Fruit fly (Drosophila melanogaster) whole organism, embryonic: ENCODE measurements around the gene bys.
A peak's percentile ranks its signal among the peaks of the same experiment; 100 is the strongest.

Experiments
- B-H2 ChIP-seq: fragments of 200-800 bp; sonication (Bioruptor generic); optimal IDR thresholded peaks from 2 replicates; lab custom pipeline; 2018; ENCODE audit warnings: missing biosample characterization, mild to moderate bottlenecking, missing genetic modification characterization
- Bteb2 ChIP-seq: fragments of 200-800 bp; sonication (Bioruptor generic); optimal IDR thresholded peaks from 2 replicates; lab custom pipeline; 2016; ENCODE audit warnings: missing biosample characterization, missing genetic modification characterization
- C15 ChIP-seq: fragments of 200-800 bp; sonication (Bioruptor generic); IDR thresholded peaks from 3 replicates; pipeline ENCODE4 v1.3.6; 2022; ENCODE audit warnings: missing biosample characterization, missing genetic modification characterization
- CG11085 ChIP-seq: fragments of 200-800 bp; sonication (Bioruptor generic); IDR thresholded peaks from 2 replicates; pipeline ENCODE4 v1.3.6; 2022; ENCODE audit warnings: missing biosample characterization, missing genetic modification characterization
- CG1233 ChIP-seq: fragments of 200-800 bp; sonication (Bioruptor generic); optimal IDR thresholded peaks from 4 replicates; lab custom pipeline; 2018; ENCODE audit warnings: missing biosample characterization, mild to moderate bottlenecking, missing genetic modification characterization
- CG13296 ChIP-seq: fragments of 200-800 bp; sonication (Bioruptor generic); optimal IDR thresholded peaks from 3 replicates; lab custom pipeline; 2018; ENCODE audit warnings: missing biosample characterization, mild to moderate bottlenecking, missing genetic modification characterization
- CG14014 ChIP-seq: fragments of 200-800 bp; sonication (Bioruptor generic); IDR thresholded peaks from 2 replicates; pipeline ENCODE4 v1.3.6; 2022; ENCODE audit warnings: missing biosample characterization, missing genetic modification characterization
- CG1529 ChIP-seq: fragments of 200-800 bp; sonication (Bioruptor generic); optimal IDR thresholded peaks from 3 replicates; lab custom pipeline; 2018; ENCODE audit warnings: missing biosample characterization, missing genetic modification characterization
- CG18764 ChIP-seq: fragments of 200-800 bp; sonication (Bioruptor generic); optimal IDR thresholded peaks from 3 replicates; lab custom pipeline; 2016; ENCODE audit warnings: missing biosample characterization, missing genetic modification characterization
- CG3065 ChIP-seq: fragments of 200-800 bp; sonication (Bioruptor generic); optimal IDR thresholded peaks from 2 replicates; lab custom pipeline; 2016; ENCODE audit warnings: missing biosample characterization, missing genetic modification characterization
- CG7271 ChIP-seq: fragments of 200-800 bp; sonication (Bioruptor generic); optimal IDR thresholded peaks from 2 replicates; lab custom pipeline; 2018; ENCODE audit warnings: missing biosample characterization, mild to moderate bottlenecking, missing genetic modification characterization, moderate library complexity
- CG7963 ChIP-seq: fragments of 200-800 bp; sonication (Bioruptor generic); IDR thresholded peaks from 3 replicates; pipeline ENCODE4 v1.3.6; 2022; ENCODE audit warnings: missing biosample characterization, missing genetic modification characterization; ENCODE audit not compliant: partially characterized antibody
- CTCF ChIP-seq: fragments of 200-800 bp; sonication (Bioruptor generic); optimal IDR thresholded peaks from 2 replicates; lab custom pipeline; 2017; ENCODE audit warnings: missing biosample characterization, mild to moderate bottlenecking, missing genetic modification characterization, moderate library complexity
- Dip2 ChIP-seq: fragments of 200-800 bp; sonication (Bioruptor generic); IDR thresholded peaks from 2 replicates; pipeline ENCODE4 v1.3.6; 2022; ENCODE audit warnings: missing biosample characterization, missing genetic modification characterization
- Fer1 ChIP-seq: fragments of 200-800 bp; sonication (Bioruptor generic); optimal IDR thresholded peaks from 2 replicates; lab custom pipeline; 2017; ENCODE audit warnings: missing biosample characterization, mild to moderate bottlenecking, missing genetic modification characterization
- Gsc ChIP-seq: fragments of 200-800 bp; sonication (Bioruptor generic); IDR thresholded peaks from 2 replicates; pipeline ENCODE4 v1.3.6; 2022; ENCODE audit warnings: missing biosample characterization, missing genetic modification characterization
- H15 ChIP-seq: fragments of 200-800 bp; sonication (Bioruptor generic); IDR thresholded peaks from 3 replicates; pipeline ENCODE4 v1.3.6; 2022; ENCODE audit warnings: missing biosample characterization, missing genetic modification characterization
- HHEX ChIP-seq: fragments of 200-800 bp; sonication (Bioruptor generic); optimal IDR thresholded peaks from 3 replicates; lab custom pipeline; 2017; ENCODE audit warnings: missing biosample characterization, mild to moderate bottlenecking, missing genetic modification characterization, missing genetic modification reagents
- HLHmδ ChIP-seq: fragments of 200-800 bp; sonication (Bioruptor generic); optimal IDR thresholded peaks from 2 replicates; lab custom pipeline; 2018; ENCODE audit warnings: missing biosample characterization, mild to moderate bottlenecking, missing genetic modification characterization, moderate library complexity
- MESR4 ChIP-seq: fragments of 200-800 bp; sonication (Bioruptor generic); optimal IDR thresholded peaks from 2 replicates; lab custom pipeline; 2018; ENCODE audit warnings: missing biosample characterization, mild to moderate bottlenecking, missing genetic modification characterization, moderate library complexity
- Mad ChIP-seq: fragments of 200-800 bp; sonication (Bioruptor generic); optimal IDR thresholded peaks from 2 replicates; lab custom pipeline; 2016; ENCODE audit warnings: missing biosample characterization, missing genetic modification characterization
- Med ChIP-seq: fragments of 200-800 bp; sonication (Bioruptor generic); peaks from one replicate; lab custom pipeline; 2016; ENCODE audit warnings: missing biosample characterization, missing genetic modification characterization, mild to moderate bottlenecking, inconsistent platforms, moderate library complexity
- Myb ChIP-seq: fragments of 200-800 bp; sonication (Bioruptor generic); optimal IDR thresholded peaks from 2 replicates; lab custom pipeline; 2016; ENCODE audit warnings: missing biosample characterization, missing genetic modification characterization
- Six4 ChIP-seq: fragments of 200-800 bp; sonication (Bioruptor generic); optimal IDR thresholded peaks from 2 replicates; lab custom pipeline; 2016; ENCODE audit warnings: missing biosample characterization, missing genetic modification characterization
- Stat92E ChIP-seq, 3 experiments: fragments of >200 bp in 2 of 3; fragments of 200-800 bp in 1 of 3; sonication (Bioruptor generic) in 1 of 3; optimal IDR thresholded peaks; 2 replicates each; lab custom pipeline; 2017 to 2019; ENCODE audit warnings: missing biosample characterization in 3 of 3, missing genetic modification characterization in 3 of 3, mild to moderate bottlenecking in 1 of 3, moderate library complexity in 1 of 3
- Trl ChIP-seq, 3 experiments: fragments of >200 bp in 2 of 3; fragments of 200-800 bp in 1 of 3; sonication (Bioruptor generic) in 1 of 3; optimal IDR thresholded peaks; 2 replicates in 1 of 3; 3 replicates in 2 of 3; lab custom pipeline; 2016 to 2017; ENCODE audit warnings: missing biosample characterization in 1 of 3, missing genetic modification characterization in 1 of 3
- Usf ChIP-seq: fragments of 200-800 bp; sonication (Bioruptor generic); optimal IDR thresholded peaks from 2 replicates; lab custom pipeline; 2017; ENCODE audit warnings: missing genotype, missing biosample characterization, missing genetic modification characterization
- al ChIP-seq: fragments of 200-800 bp; sonication (Bioruptor generic); IDR thresholded peaks from 2 replicates; pipeline ENCODE4 v1.3.6; 2022; ENCODE audit warnings: missing biosample characterization, missing genetic modification characterization
- br ChIP-seq: fragments of >200 bp; optimal IDR thresholded peaks from 2 replicates; lab custom pipeline; 2017
- btn ChIP-seq: fragments of 200-800 bp; sonication (Bioruptor generic); optimal IDR thresholded peaks from 2 replicates; lab custom pipeline; 2016; ENCODE audit warnings: missing biosample characterization, missing genetic modification characterization
- cad ChIP-seq: fragments of >200 bp; optimal IDR thresholded peaks from 2 replicates; lab custom pipeline; 2017; ENCODE audit warnings: missing biosample characterization, missing genetic modification characterization
- cas ChIP-seq: fragments of 200-800 bp; sonication (Bioruptor generic); IDR thresholded peaks from 2 replicates; pipeline ENCODE4 v1.3.6; 2022; ENCODE audit warnings: missing biosample characterization, missing genetic modification characterization
- cg ChIP-seq: fragments of 200-800 bp; sonication (Bioruptor generic); optimal IDR thresholded peaks from 3 replicates; lab custom pipeline; 2019; ENCODE audit warnings: missing biosample characterization, mild to moderate bottlenecking, missing genetic modification characterization, moderate library complexity
- corto ChIP-seq: fragments of 200-800 bp; sonication (Bioruptor generic); optimal IDR thresholded peaks from 2 replicates; lab custom pipeline; 2016; ENCODE audit warnings: missing biosample characterization, mild to moderate bottlenecking, missing genetic modification characterization, moderate library complexity
- crol ChIP-seq: fragments of 200-800 bp; sonication (Bioruptor generic); IDR thresholded peaks from 2 replicates; pipeline ENCODE4 v1.3.6; 2022; ENCODE audit warnings: missing biosample characterization, missing genetic modification characterization
- esg ChIP-seq: fragments of 200-800 bp; sonication (Bioruptor generic); conservative IDR thresholded peaks from 2 replicates; pipeline ENCODE4 v1.3.6; 2022; ENCODE audit warnings: missing biosample characterization, missing genetic modification characterization
- fd102C ChIP-seq: fragments of 200-800 bp; sonication (Bioruptor generic); optimal IDR thresholded peaks from 2 replicates; lab custom pipeline; 2018; ENCODE audit warnings: missing biosample characterization, mild to moderate bottlenecking, missing genetic modification characterization, moderate library complexity
- gfzf ChIP-seq: fragments of 200-800 bp; sonication (Bioruptor generic); optimal IDR thresholded peaks from 2 replicates; lab custom pipeline; 2016; ENCODE audit warnings: missing biosample characterization, mild to moderate bottlenecking, missing genetic modification characterization, moderate library complexity
- insv ChIP-seq, 2 experiments: fragments of 200-800 bp; sonication (Bioruptor generic); optimal IDR thresholded peaks; 3 replicates each; lab custom pipeline; 2016 to 2018; ENCODE audit warnings: missing biosample characterization in 2 of 2, missing genetic modification characterization in 2 of 2
- lab ChIP-seq: fragments of 200-800 bp; sonication (Bioruptor generic); optimal IDR thresholded peaks from 3 replicates; lab custom pipeline; 2017; ENCODE audit warnings: missing biosample characterization, missing genetic modification characterization, mild to moderate bottlenecking, moderate library complexity, missing genetic modification reagents
- lov ChIP-seq, 2 experiments: fragments of 200-800 bp in 1 of 2; fragments of >200 bp in 1 of 2; sonication (Bioruptor generic) in 1 of 2; IDR thresholded peaks in 1 of 2; optimal IDR thresholded peaks in 1 of 2; 2 replicates in 1 of 2; 3 replicates in 1 of 2; pipeline versions ENCODE4 v1.3.6 to Lab custom; 2017 to 2022; ENCODE audit warnings: missing biosample characterization in 1 of 2, missing genetic modification characterization in 1 of 2
- nerfin-2 ChIP-seq: fragments of 200-800 bp; sonication (Bioruptor generic); IDR thresholded peaks from 2 replicates; pipeline ENCODE4 v1.3.6; 2022; ENCODE audit warnings: missing biosample characterization, missing genetic modification characterization; ENCODE audit not compliant: partially characterized antibody
- odd ChIP-seq: fragments of 200-800 bp; sonication (Bioruptor generic); optimal IDR thresholded peaks from 2 replicates; lab custom pipeline; 2017; ENCODE audit warnings: missing biosample characterization, mild to moderate bottlenecking, missing genetic modification characterization
- pfk ChIP-seq: fragments of 200-800 bp; sonication (Bioruptor generic); optimal IDR thresholded peaks from 2 replicates; lab custom pipeline; 2018; ENCODE audit warnings: missing biosample characterization, mild to moderate bottlenecking, missing genetic modification characterization, moderate library complexity
- salm ChIP-seq: fragments of 200-800 bp; sonication (Bioruptor generic); optimal IDR thresholded peaks from 2 replicates; lab custom pipeline; 2018; ENCODE audit warnings: missing biosample characterization, mild to moderate bottlenecking, missing genetic modification characterization
- stc ChIP-seq: fragments of 200-800 bp; sonication (Bioruptor generic); IDR thresholded peaks from 2 replicates; pipeline ENCODE4 v1.3.6; 2022; ENCODE audit warnings: missing biosample characterization, missing genetic modification characterization
- tap ChIP-seq: fragments of 200-800 bp; optimal IDR thresholded peaks from 3 replicates; lab custom pipeline; 2019; ENCODE audit warnings: missing biosample characterization, mild to moderate bottlenecking, missing genetic modification characterization, moderate library complexity
- tgo ChIP-seq: fragments of 200-800 bp; sonication (Bioruptor generic); IDR thresholded peaks from 3 replicates; pipeline ENCODE4 v1.3.6; 2022; ENCODE audit warnings: missing biosample characterization, missing genetic modification characterization
- toy ChIP-seq: fragments of 200-800 bp; sonication (Bioruptor generic); IDR thresholded peaks from 2 replicates; pipeline ENCODE4 v1.3.6; 2022; ENCODE audit warnings: missing biosample characterization, missing genetic modification characterization
- trh ChIP-seq: fragments of 200-800 bp; sonication (Bioruptor generic); optimal IDR thresholded peaks from 2 replicates; lab custom pipeline; 2016; ENCODE audit warnings: missing biosample characterization, missing genetic modification characterization
- zen2 ChIP-seq: fragments of 200-800 bp; sonication (Bioruptor generic); IDR thresholded peaks from 3 replicates; pipeline ENCODE4 v1.3.6; 2022; ENCODE audit warnings: missing biosample characterization, missing genetic modification characterization; ENCODE audit not compliant: partially characterized antibody

bys gene

dm6 chrX:7931028-7931549, 29.4 kb downstream of the bys start, which contains the start of gene mahe (continued):
- no peak for TF ChIP-seq tap (tag; lab: Kevin White, UChicago)
- no peak for TF ChIP-seq CTCF (GFP tag; lab: Kevin White, UChicago)
- no peak for TF ChIP-seq CG1529 (GFP tag; lab: Kevin White, UChicago)
- TF ChIP-seq lab (GFP tag; lab: Kevin White, UChicago), result no peak
- TF ChIP-seq fd102C (GFP tag; lab: Kevin White, UChicago), result no peak
- no peak for TF ChIP-seq Bteb2 (GFP tag; lab: Kevin White, UChicago)
- no peak for TF ChIP-seq btn (GFP tag; lab: Kevin White, UChicago)
- TF ChIP-seq al (GFP tag; lab: Robert Waterston, UW), result no peak
- TF ChIP-seq cad (GFP tag; lab: Kevin White, UChicago), result no peak
- TF ChIP-seq cg, result no peak
- TF ChIP-seq toy, result no peak
- TF ChIP-seq br (lab: Kevin White, UChicago), result no peak
- TF ChIP-seq Fer1 (GFP tag; lab: Kevin White, UChicago), result no peak
- TF ChIP-seq odd, result no peak
- TF ChIP-seq trh, result no peak
- TF ChIP-seq crol, result no peak
- TF ChIP-seq Usf (GFP tag; lab: Kevin White, UChicago), result no peak
- no peak for TF ChIP-seq cas (GFP tag; lab: Robert Waterston, UW)
- TF ChIP-seq stc (GFP tag; lab: Robert Waterston, UW), result 0 out of 2 replicates have a peak, but pooled peaks have one; percentile 8
- TF ChIP-seq Myb, result peak; percentile 10
- TF ChIP-seq C15 (GFP tag; lab: Robert Waterston, UW), result no peak
- peak; percentile 42 for TF ChIP-seq CG13296 (GFP tag; lab: Kevin White, UChicago)
- TF ChIP-seq Med (GFP tag; lab: Kevin White, UChicago), result peak; percentile 77
- TF ChIP-seq Dip2 (GFP tag; lab: Robert Waterston, UW), result no peak
- peak; percentile 21 for TF ChIP-seq gfzf (GFP tag; lab: Kevin White, UChicago)
- no peak for TF ChIP-seq tgo (GFP tag; lab: Robert Waterston, UW)
- no peak for TF ChIP-seq lov (optimal IDR thresholded peaks at IDR 0.05; lab: Kevin White, UChicago)
- no peak for TF ChIP-seq lov (GFP tag; IDR thresholded peaks at IDR 0.05; lab: Robert Waterston, UW)
- TF ChIP-seq CG14014 (GFP tag; lab: Robert Waterston, UW), result no peak
- peak; percentile 59; the same call in 1 of the 2 replicates for TF ChIP-seq nerfin-2 (GFP tag; lab: Robert Waterston, UW)
- no peak for TF ChIP-seq CG18764
- TF ChIP-seq Trl (optimal IDR thresholded peaks at IDR 0.05; lab: Kevin White, UChicago), result peak; percentile 74 to 90
- peak; percentile 5 for TF ChIP-seq Trl (GFP tag; optimal IDR thresholded peaks at IDR 0.05; lab: Kevin White, UChicago)
- peak; percentile 61; the same call in 1 of the 3 replicates for TF ChIP-seq zen2
- no peak for TF ChIP-seq Mad
- peak; percentile 60 for TF ChIP-seq CG1233 (GFP tag; lab: Kevin White, UChicago)
- no peak for TF ChIP-seq Six4 (GFP tag; lab: Kevin White, UChicago)
- TF ChIP-seq HHEX (GFP tag; lab: Kevin White, UChicago), result no peak
- TF ChIP-seq B-H2 (GFP tag; lab: Kevin White, UChicago), result no peak
- no peak for TF ChIP-seq CG11085 (GFP tag; lab: Robert Waterston, UW)
- TF ChIP-seq esg, result no peak
- no peak for TF ChIP-seq insv (GFP tag; optimal IDR thresholded peaks at IDR 0.05; lab: Kevin White, UChicago)
- peak; percentile 78 for TF ChIP-seq MESR4 (GFP tag; lab: Kevin White, UChicago)
- no peak for TF ChIP-seq corto (GFP tag; lab: Kevin White, UChicago)
- TF ChIP-seq CG7963 (GFP tag; lab: Robert Waterston, UW), result peak; percentile 74
- no peak for TF ChIP-seq Stat92E (GFP tag; optimal IDR thresholded peaks at IDR 0.05; lab: Kevin White, UChicago)
- no peak for TF ChIP-seq Gsc
- no peak for TF ChIP-seq HLHmδ (GFP tag; lab: Kevin White, UChicago)
- peak; percentile 13 for TF ChIP-seq pfk
- no peak for TF ChIP-seq salm (tag; lab: Kevin White, UChicago)
- TF ChIP-seq CG3065 (GFP tag; lab: Kevin White, UChicago), result no peak
- TF ChIP-seq H15 (GFP tag; lab: Robert Waterston, UW), result no peak
- no peak for TF ChIP-seq CG7271
